Worm (Caenorhabditis elegans) whole organism, L1 larva: ENCODE data around the gene F21G4.5.

Source experiments
- F16B12.6 ChIP-seq: fragments of 150-350 bp; optimal IDR thresholded peaks from 2 replicates; lab custom pipeline; 2014; ENCODE audit warnings: missing biosample characterization, missing genetic modification characterization
- aly-2 ChIP-seq: fragments of 150-350 bp; optimal IDR thresholded peaks from 2 replicates; lab custom pipeline; 2014; ENCODE audit warnings: missing biosample characterization, missing genetic modification characterization
- dpl-1 ChIP-seq, 3 experiments: fragments of 150-350 bp in 2 of 3; sonication (generic microtip) in 1 of 3; optimal IDR thresholded peaks; 2 replicates each; lab custom pipeline; 2014 to 2017; ENCODE audit warnings: missing biosample characterization in 3 of 3, missing genetic modification characterization in 3 of 3, missing genetic modification reagents in 3 of 3
- fkh-10 ChIP-seq: sonication (generic microtip); optimal IDR thresholded peaks from 2 replicates; lab custom pipeline; 2017; ENCODE audit warnings: missing biosample characterization, missing genetic modification reagents, missing genetic modification characterization
- lin-15B ChIP-seq: fragments of 150-350 bp; sonication (generic microtip); optimal IDR thresholded peaks from 3 replicates; lab custom pipeline; 2014; ENCODE audit warnings: missing biosample characterization, missing genetic modification characterization
- lin-39 ChIP-seq: fragments of 150-350 bp; optimal IDR thresholded peaks from 2 replicates; lab custom pipeline; 2014; ENCODE audit warnings: missing biosample characterization, missing genetic modification reagents, missing genetic modification characterization
- nhr-77 ChIP-seq: fragments of 150-350 bp; optimal IDR thresholded peaks from 2 replicates; lab custom pipeline; 2014; ENCODE audit warnings: missing biosample characterization, missing genetic modification characterization
- snu-23 ChIP-seq: sonication (generic microtip); optimal IDR thresholded peaks from 2 replicates; lab custom pipeline; 2016; ENCODE audit warnings: missing genetic modification characterization, missing compliant biosample characterization
- unc-62 ChIP-seq: fragments of 150-350 bp; optimal IDR thresholded peaks from 2 replicates; lab custom pipeline; 2014; ENCODE audit warnings: missing biosample characterization, missing genetic modification reagents, missing genetic modification characterization
- zag-1 ChIP-seq: fragments of 150-350 bp; optimal IDR thresholded peaks from 2 replicates; lab custom pipeline; 2014; ENCODE audit warnings: missing biosample characterization, missing genetic modification characterization
- ztf-11 ChIP-seq, 2 experiments: sonication (generic microtip); optimal IDR thresholded peaks; 2 replicates each; lab custom pipeline; 2016 to 2017; ENCODE audit warnings: missing genetic modification characterization in 2 of 2, missing biosample characterization in 1 of 2, missing compliant biosample characterization in 1 of 2
- ztf-4 ChIP-seq: fragments of 150-350 bp; optimal IDR thresholded peaks from 2 replicates; lab custom pipeline; 2014; ENCODE audit warnings: missing biosample characterization, missing genetic modification characterization

DNA sequence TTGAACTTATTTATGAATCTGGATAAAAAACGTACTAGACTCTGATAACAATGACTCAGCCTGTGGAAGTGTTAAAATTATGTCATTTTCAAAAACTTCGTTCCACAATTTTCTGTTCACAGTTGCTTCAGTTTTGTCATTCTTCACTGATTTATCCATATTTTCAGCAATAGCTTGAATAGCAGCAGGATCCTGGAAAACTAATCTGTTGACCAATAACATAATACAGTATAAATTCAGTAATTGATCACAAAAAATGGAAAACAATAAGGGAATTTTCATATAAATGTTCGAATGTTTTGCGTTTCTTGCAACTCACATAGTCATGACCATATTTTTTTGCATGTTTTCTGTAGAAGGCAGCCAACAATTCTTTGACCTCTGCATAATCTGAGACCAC, 42.6 kb downstream of the F21G4.5 start:
- no peak for TF ChIP-seq dpl-1 (GFP tag; optimal IDR thresholded peaks at IDR 0.05; lab: Kevin White, UChicago)
- TF ChIP-seq lin-15B (tag; lab: Kevin White, UChicago) = no peak
- TF ChIP-seq nhr-77 = no peak
- no peak for TF ChIP-seq zag-1 (tag; lab: Kevin White, UChicago)
- no peak for TF ChIP-seq lin-39 (tag; lab: Kevin White, UChicago)
- no peak for TF ChIP-seq snu-23
- TF ChIP-seq aly-2 = no peak
- TF ChIP-seq fkh-10 (GFP tag; lab: Kevin White, UChicago) = no peak
- no peak for TF ChIP-seq ztf-11 (tag; optimal IDR thresholded peaks at IDR 0.05; lab: Kevin White, UChicago)
- TF ChIP-seq unc-62 (GFP tag; lab: Kevin White, UChicago) = no peak
- TF ChIP-seq F16B12.6 (tag; lab: Kevin White, UChicago) = no peak
- TF ChIP-seq ztf-4 (tag; lab: Kevin White, UChicago) = no peak
